Worm (Caenorhabditis elegans): ENCODE data around the gene droe-4.

Gene droe-4

ce11 chrV:14038328-14039084 is 46.0 kb downstream of the droe-4 start, which contains the start of gene vps-39 (continued):
- TF ChIP-seq lin-1 (GFP tag; IDR thresholded peaks at IDR 0.05) (peak; percentile 68), D1046.2 (GFP tag; IDR thresholded peaks at IDR 0.05) (peak; percentile 94), egl-43 (GFP tag; IDR thresholded peaks at IDR 0.05) (peak; percentile 92), ceh-44 (GFP tag; IDR thresholded peaks at IDR 0.05) (peak; percentile 89), lin-29 (GFP tag; IDR thresholded peaks at IDR 0.05) (peak; percentile 86), hmg-1.1 (GFP tag; IDR thresholded peaks at IDR 0.05) (peak; percentile 95), rbr-2 (tag; optimal IDR thresholded peaks at IDR 0.05) (peak; percentile 56), arid-1 (GFP tag; conservative IDR thresholded peaks at IDR 0.05) (peak; percentile 84), dve-1 (tag; optimal IDR thresholded peaks at IDR 0.05; ENCODE audit: insufficient read depth) (peak; percentile 3), mes-2 (tag; optimal IDR thresholded peaks at IDR 0.05; ENCODE audit: poor library complexity, severe bottlenecking) (peak; percentile 57), dmd-6 (GFP tag; IDR thresholded peaks at IDR 0.05) (peak; percentile 89), ctbp-1 (GFP tag; IDR thresholded peaks at IDR 0.05) (peak; percentile 90)

Measured in whole organism, L4 larva.